Fruit fly (Drosophila melanogaster): ENCODE data around the gene CG14260.

- no peak for TF ChIP-seq h (optimal IDR thresholded peaks at IDR 0.05)
- TF ChIP-seq Myc (optimal IDR thresholded peaks at IDR 0.05): no peak
- no peak for TF ChIP-seq psq (optimal IDR thresholded peaks at IDR 0.05)
- TF ChIP-seq Sin3A (optimal IDR thresholded peaks at IDR 0.05): no peak
These were observed 7.0 kb downstream of the CG14260 start for dm6 chr3R:27272233-27272632.
